Fruit fly (Drosophila melanogaster) whole organism, adult: ENCODE measurements around the gene CG34268.

Experiments
- CG11617 ChIP-seq: fragments of 200-800 bp; sonication (Bioruptor generic); optimal IDR thresholded peaks from 2 replicates; lab custom pipeline; 2017; ENCODE audit warnings: mild to moderate bottlenecking, missing biosample characterization, missing genetic modification reagents, missing genetic modification characterization
- CG12768 ChIP-seq: fragments of 200-800 bp; sonication (Bioruptor generic); optimal IDR thresholded peaks from 2 replicates; lab custom pipeline; 2017; ENCODE audit warnings: missing biosample characterization, missing genetic modification characterization, mild to moderate bottlenecking, moderate library complexity, missing genetic modification reagents
- CG14711 ChIP-seq: fragments of 200-800 bp; sonication (Bioruptor generic); optimal IDR thresholded peaks from 2 replicates; lab custom pipeline; 2018; ENCODE audit warnings: missing biosample characterization, mild to moderate bottlenecking, missing genetic modification characterization, moderate library complexity
- CG1620 ChIP-seq: fragments of 200-800 bp; sonication (Bioruptor generic); optimal IDR thresholded peaks from 2 replicates; lab custom pipeline; 2016; ENCODE audit warnings: missing biosample characterization, missing genetic modification characterization
- CG33017 ChIP-seq: fragments of 200-800 bp; sonication (Bioruptor generic); optimal IDR thresholded peaks from 2 replicates; lab custom pipeline; 2018; ENCODE audit warnings: missing biosample characterization, mild to moderate bottlenecking, missing genetic modification characterization, moderate library complexity
- CG5204 ChIP-seq: fragments of 200-800 bp; sonication (Bioruptor generic); optimal IDR thresholded peaks from 2 replicates; lab custom pipeline; 2016; ENCODE audit warnings: missing biosample characterization, missing genetic modification characterization
- CG7045 ChIP-seq: fragments of 200-800 bp; sonication (Bioruptor generic); optimal IDR thresholded peaks from 2 replicates; lab custom pipeline; 2017; ENCODE audit warnings: missing biosample characterization, mild to moderate bottlenecking, missing genetic modification characterization
- CG7101 ChIP-seq: fragments of 200-800 bp; sonication (Bioruptor generic); optimal IDR thresholded peaks from 2 replicates; lab custom pipeline; 2018; ENCODE audit warnings: missing biosample characterization, mild to moderate bottlenecking, missing genetic modification characterization, moderate library complexity
- Clk ChIP-seq: fragments of 200-800 bp; sonication (Bioruptor generic); optimal IDR thresholded peaks from 2 replicates; lab custom pipeline; 2017; ENCODE audit warnings: missing biosample characterization, missing genetic modification characterization
- Crg-1 ChIP-seq: fragments of 200-800 bp; sonication (Bioruptor generic); optimal IDR thresholded peaks from 2 replicates; lab custom pipeline; 2016; ENCODE audit warnings: missing biosample characterization, missing genetic modification characterization
- Hr96 ChIP-seq: fragments of 200-800 bp; sonication (Bioruptor generic); optimal IDR thresholded peaks from 2 replicates; lab custom pipeline; 2016; ENCODE audit warnings: missing biosample characterization, missing genetic modification characterization
- Mnt ChIP-seq: fragments of 200-800 bp; sonication (Bioruptor generic); optimal IDR thresholded peaks from 2 replicates; lab custom pipeline; 2016; ENCODE audit warnings: missing biosample characterization, mild to moderate bottlenecking, missing genetic modification characterization
- bab1 ChIP-seq: fragments of 200-800 bp; sonication (Bioruptor generic); optimal IDR thresholded peaks from 3 replicates; lab custom pipeline; 2019; ENCODE audit warnings: missing biosample characterization, mild to moderate bottlenecking, missing genetic modification characterization, moderate library complexity
- cic ChIP-seq: fragments of 200-800 bp; sonication (Bioruptor generic); optimal IDR thresholded peaks from 2 replicates; lab custom pipeline; 2017; ENCODE audit warnings: missing biosample characterization, mild to moderate bottlenecking, missing genetic modification characterization, moderate library complexity
- cnc ChIP-seq, 2 experiments: fragments of >200 bp; optimal IDR thresholded peaks; 2 replicates each; lab custom pipeline; 2017
- kay ChIP-seq: fragments of 200-800 bp; sonication (Bioruptor generic); peaks from one replicate; lab custom pipeline; 2016; ENCODE audit warnings: missing biosample characterization, missing genetic modification characterization, borderline replicate concordance
- ovo ChIP-seq: fragments of 200-800 bp; sonication (Bioruptor generic); optimal IDR thresholded peaks from 2 replicates; lab custom pipeline; 2016; ENCODE audit warnings: missing biosample characterization, missing genetic modification characterization
- pad ChIP-seq: fragments of 200-800 bp; sonication (Bioruptor generic); optimal IDR thresholded peaks from 3 replicates; lab custom pipeline; 2017; ENCODE audit warnings: missing biosample characterization, missing genetic modification characterization, mild to moderate bottlenecking, moderate library complexity, missing genetic modification reagents
- tj ChIP-seq: fragments of 200-800 bp; sonication (Bioruptor generic); optimal IDR thresholded peaks from 3 replicates; lab custom pipeline; 2017; ENCODE audit warnings: missing biosample characterization, mild to moderate bottlenecking, missing genetic modification characterization, moderate library complexity
- toe ChIP-seq: fragments of 200-800 bp; sonication (Bioruptor generic); optimal IDR thresholded peaks from 2 replicates; lab custom pipeline; 2016; ENCODE audit warnings: missing biosample characterization, missing genetic modification characterization

Gene CG34268

DNA sequence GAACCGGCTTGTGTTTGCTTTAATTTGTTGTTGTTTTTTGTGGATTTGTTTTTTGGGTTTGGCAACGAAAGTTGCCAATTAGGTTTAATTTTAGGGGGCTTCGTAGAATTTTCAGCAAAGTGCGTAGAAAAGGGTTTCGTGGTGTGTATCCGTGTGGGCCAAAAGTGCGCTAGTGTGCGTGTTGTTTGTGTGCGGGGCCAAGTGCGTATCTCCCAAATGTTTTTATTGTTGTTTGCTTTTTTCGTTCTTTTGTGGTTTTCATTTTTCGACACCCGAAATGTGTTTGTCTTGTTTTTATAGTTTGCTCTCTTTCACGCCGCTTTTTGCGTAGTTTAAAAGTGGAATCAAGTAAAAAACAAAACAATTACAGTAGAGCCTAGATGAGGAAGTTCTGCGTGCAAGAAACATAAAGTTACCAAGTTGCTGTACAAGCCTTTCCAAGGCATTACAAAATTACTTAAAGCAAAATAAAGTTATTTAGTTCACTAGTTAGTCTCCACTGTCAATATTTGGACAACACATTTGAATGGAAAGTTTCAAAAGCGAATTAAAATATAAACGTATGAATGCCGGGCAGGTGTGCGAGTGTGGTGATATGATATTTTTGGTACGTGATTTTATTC is 46.2 kb downstream of the CG34268 start:
- TF ChIP-seq ovo (GFP tag; lab: Kevin White, UChicago) (no peak), CG1620 (GFP tag; lab: Kevin White, UChicago) (peak; percentile 5), CG5204 (GFP tag; lab: Kevin White, UChicago) (no peak), CG14711 (peak; percentile 27), CG11617 (GFP tag; lab: Kevin White, UChicago) (peak; percentile 23), CG7101 (peak; percentile 74), bab1 (GFP tag; lab: Kevin White, UChicago) (peak; percentile 77)

DNA sequence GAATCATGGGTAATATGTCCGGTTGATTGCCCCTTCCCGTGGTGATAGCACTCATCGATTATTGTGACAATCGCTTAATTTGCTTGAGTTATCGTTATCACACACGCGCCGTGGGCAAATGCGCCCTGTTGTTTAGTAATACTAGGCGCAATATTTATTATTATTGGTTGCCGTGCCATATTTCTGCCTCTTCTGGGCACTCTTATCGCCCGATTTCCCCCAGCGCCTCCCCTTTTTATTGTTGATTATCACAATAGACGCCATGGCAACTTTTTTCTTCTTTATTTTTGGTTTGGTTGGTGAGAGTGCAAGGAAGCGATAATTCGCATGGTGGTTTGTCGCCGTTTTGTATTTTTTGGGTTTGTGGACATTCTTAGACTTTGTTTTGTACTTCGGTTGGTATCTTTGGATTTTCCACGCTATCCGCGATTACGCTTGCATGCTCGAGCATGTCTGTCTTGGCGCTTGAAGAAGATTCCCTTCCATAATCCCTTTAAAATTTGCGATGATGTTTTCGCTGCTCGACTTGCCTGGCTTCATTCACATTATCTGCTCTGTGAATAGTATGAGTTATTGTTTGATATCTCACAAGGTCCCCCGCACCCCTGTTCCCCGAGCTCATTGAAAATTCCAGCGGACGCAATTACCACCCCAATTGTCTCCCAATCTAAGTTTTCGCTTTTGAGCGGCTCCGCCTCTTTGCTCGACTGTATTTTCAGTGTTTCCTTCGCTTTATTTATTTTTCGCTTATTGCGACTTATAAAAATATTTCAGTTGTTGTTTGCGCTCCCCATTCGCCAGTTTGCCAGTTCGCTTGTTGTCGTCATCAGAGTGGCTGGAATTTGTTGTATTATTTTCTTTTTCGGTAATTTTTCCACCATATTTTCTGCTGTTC is 47.8 kb downstream of the CG34268 start:
- TF ChIP-seq Mnt (GFP tag; lab: Kevin White, UChicago) (peak; percentile 43), Hr96 (GFP tag; lab: Kevin White, UChicago) (no peak), Clk (GFP tag; lab: Kevin White, UChicago) (peak; percentile 24), pad (GFP tag; lab: Kevin White, UChicago) (peak; percentile 20), CG11617 (GFP tag; lab: Kevin White, UChicago) (peak; percentile 33), CG33017 (tag; lab: Kevin White, UChicago) (peak; percentile 22), CG12768 (GFP tag; lab: Kevin White, UChicago) (peak; percentile 62), kay (GFP tag; lab: Kevin White, UChicago) (peak; percentile 98), cic (GFP tag; lab: Kevin White, UChicago) (peak; percentile 71), CG7101 (no peak), CG1620 (GFP tag; lab: Kevin White, UChicago) (no peak), Crg-1 (GFP tag; lab: Kevin White, UChicago) (peak; percentile 55), CG14711 (peak; percentile 38), tj (GFP tag; lab: Kevin White, UChicago) (peak; percentile 64)

DNA sequence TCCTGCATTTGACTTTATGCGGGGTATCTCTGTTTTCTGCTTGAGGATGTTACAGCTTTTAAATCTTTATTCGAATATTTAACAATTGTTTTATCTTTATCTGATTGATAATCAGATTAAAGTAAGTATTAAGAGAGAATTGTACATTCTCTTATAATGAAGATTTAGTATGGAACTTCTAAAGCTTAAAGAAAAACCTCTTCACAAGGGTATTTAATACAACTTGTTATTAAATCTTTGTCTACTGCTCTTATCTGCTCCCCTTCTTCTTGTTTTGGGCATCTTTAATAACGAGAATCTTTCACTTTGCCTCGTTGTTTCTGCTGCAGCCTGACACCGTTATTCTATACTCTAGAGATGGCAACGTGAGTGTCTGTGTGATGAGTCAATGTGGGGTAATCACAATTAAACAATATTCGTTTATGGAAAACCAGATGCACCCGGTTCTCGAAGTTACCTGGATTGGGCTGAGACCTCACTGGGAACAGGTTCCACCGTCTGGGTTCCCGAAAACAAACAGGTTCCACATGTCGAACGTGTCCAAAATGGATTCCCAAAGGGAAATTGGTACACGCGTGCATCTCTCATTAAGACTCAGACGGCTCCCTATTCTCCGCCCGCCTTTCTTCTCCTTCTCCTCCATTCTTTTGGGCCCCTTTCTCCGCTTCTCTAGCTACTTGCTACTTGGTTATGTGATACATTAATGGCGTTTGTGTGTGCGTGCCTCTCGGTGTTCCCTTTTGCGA is 49.5 kb downstream of the CG34268 start:
- TF ChIP-seq CG11617 (GFP tag; lab: Kevin White, UChicago) = no peak
- TF ChIP-seq tj (GFP tag; lab: Kevin White, UChicago) = no peak
- TF ChIP-seq CG33017 (tag; lab: Kevin White, UChicago) = no peak
- TF ChIP-seq CG7101 = no peak
- TF ChIP-seq CG12768 (GFP tag; lab: Kevin White, UChicago) = no peak
- no peak for TF ChIP-seq toe (GFP tag; lab: Kevin White, UChicago)
- no peak for TF ChIP-seq pad (GFP tag; lab: Kevin White, UChicago)
- no peak for TF ChIP-seq Mnt (GFP tag; lab: Kevin White, UChicago)
- TF ChIP-seq Hr96 (GFP tag; lab: Kevin White, UChicago) = no peak
- no peak for TF ChIP-seq ovo (GFP tag; lab: Kevin White, UChicago)
- no peak for TF ChIP-seq cnc (optimal IDR thresholded peaks at IDR 0.05; lab: Kevin White, UChicago)

DNA sequence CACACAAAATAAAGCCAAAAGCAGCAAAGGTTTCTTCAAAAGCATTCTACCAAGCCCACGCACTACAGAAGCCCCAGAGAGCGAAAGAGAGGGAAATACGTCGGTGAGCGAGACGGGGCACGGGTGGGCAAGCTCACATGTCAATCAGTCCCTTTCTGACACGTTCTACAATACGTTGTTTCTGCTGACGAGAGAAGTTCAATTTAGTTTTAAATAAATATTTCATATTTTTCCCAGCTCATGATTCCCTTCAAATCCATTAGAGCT is 50.0 kb downstream of the CG34268 start:
- TF ChIP-seq pad (GFP tag; lab: Kevin White, UChicago) (no peak), CG7045 (GFP tag; lab: Kevin White, UChicago) (no peak), tj (GFP tag; lab: Kevin White, UChicago) (peak; percentile 78), CG14711 (no peak)
